Fruit fly (Drosophila melanogaster) whole organism, embryonic: ENCODE results near the gene cher.

Experiments used
- Ada2b ChIP-seq: fragments of 200-800 bp; sonication (Bioruptor generic); IDR thresholded peaks from 2 replicates; pipeline ENCODE4 v1.3.6; 2022; ENCODE audit warnings: missing biosample characterization, missing genetic modification characterization
- Atf6 ChIP-seq: fragments of 200-800 bp; sonication (Bioruptor generic); IDR thresholded peaks from 2 replicates; pipeline ENCODE4 v1.3.6; 2022; ENCODE audit warnings: missing biosample characterization, missing genetic modification characterization
- CG10979 ChIP-seq: fragments of 200-800 bp; sonication (Bioruptor generic); optimal IDR thresholded peaks from 2 replicates; lab custom pipeline; 2018; ENCODE audit warnings: missing biosample characterization, mild to moderate bottlenecking, missing genetic modification characterization, moderate library complexity
- CG11695 ChIP-seq: fragments of 200-800 bp; sonication (Bioruptor generic); IDR thresholded peaks from 3 replicates; pipeline ENCODE4 v1.3.6; 2022; ENCODE audit warnings: missing biosample characterization, missing genetic modification characterization
- CG12219 ChIP-seq: fragments of 200-800 bp; sonication (Bioruptor generic); optimal IDR thresholded peaks from 3 replicates; lab custom pipeline; 2018; ENCODE audit warnings: missing biosample characterization, mild to moderate bottlenecking, missing genetic modification characterization
- CG12236 ChIP-seq: fragments of 200-800 bp; sonication (Bioruptor generic); optimal IDR thresholded peaks from 2 replicates; lab custom pipeline; 2016; ENCODE audit warnings: missing biosample characterization, missing genetic modification characterization
- CG13296 ChIP-seq: fragments of 200-800 bp; sonication (Bioruptor generic); optimal IDR thresholded peaks from 3 replicates; lab custom pipeline; 2018; ENCODE audit warnings: missing biosample characterization, mild to moderate bottlenecking, missing genetic modification characterization
- CG14965 ChIP-seq: fragments of 200-800 bp; sonication (Bioruptor generic); optimal IDR thresholded peaks from 2 replicates; lab custom pipeline; 2016; ENCODE audit warnings: missing biosample characterization, missing genetic modification characterization, borderline replicate concordance
- CG15011 ChIP-seq: fragments of 200-800 bp; sonication (Bioruptor generic); optimal IDR thresholded peaks from 3 replicates; lab custom pipeline; 2018; ENCODE audit warnings: missing biosample characterization, mild to moderate bottlenecking, missing genetic modification characterization
- CG15073 ChIP-seq: fragments of 200-800 bp; sonication (Bioruptor generic); optimal IDR thresholded peaks from 2 replicates; lab custom pipeline; 2016; ENCODE audit warnings: missing biosample characterization, missing genetic modification characterization
- CG15514 ChIP-seq: fragments of 200-800 bp; sonication (Bioruptor generic); optimal IDR thresholded peaks from 3 replicates; lab custom pipeline; 2017; ENCODE audit warnings: missing biosample characterization, missing genetic modification characterization, mild to moderate bottlenecking, moderate library complexity, missing genetic modification reagents
- CG16815 ChIP-seq: fragments of 200-800 bp; sonication (Bioruptor generic); optimal IDR thresholded peaks from 3 replicates; lab custom pipeline; 2017; ENCODE audit warnings: missing biosample characterization, mild to moderate bottlenecking, missing genetic modification characterization
- CG17328 ChIP-seq: fragments of 200-800 bp; sonication (Bioruptor generic); IDR thresholded peaks from 2 replicates; pipeline ENCODE4 v1.3.6; 2022; ENCODE audit warnings: missing biosample characterization, missing genetic modification characterization
- CG2712 ChIP-seq: fragments of 200-800 bp; optimal IDR thresholded peaks from 3 replicates; lab custom pipeline; 2019; ENCODE audit warnings: missing biosample characterization, mild to moderate bottlenecking, missing genetic modification characterization, moderate library complexity
- CG31365 ChIP-seq: fragments of 200-800 bp; sonication (Bioruptor generic); optimal IDR thresholded peaks from 2 replicates; lab custom pipeline; 2018; ENCODE audit warnings: missing biosample characterization, mild to moderate bottlenecking, missing genetic modification characterization
- CG32767 ChIP-seq: fragments of 200-800 bp; sonication (Bioruptor generic); IDR thresholded peaks from 2 replicates; pipeline ENCODE4 v1.3.6; 2022; ENCODE audit warnings: missing biosample characterization, missing genetic modification characterization
- CG4404 ChIP-seq: fragments of 200-800 bp; sonication (Bioruptor generic); IDR thresholded peaks from 2 replicates; pipeline ENCODE4 v1.3.6; 2022; ENCODE audit warnings: missing biosample characterization, missing genetic modification characterization
- CG6254 ChIP-seq: fragments of 200-800 bp; sonication (Bioruptor generic); optimal IDR thresholded peaks from 3 replicates; lab custom pipeline; 2017; ENCODE audit warnings: mild to moderate bottlenecking, missing biosample characterization, missing genetic modification reagents, missing genetic modification characterization
- CG7839 ChIP-seq: fragments of 200-800 bp; sonication (Bioruptor generic); optimal IDR thresholded peaks from 3 replicates; lab custom pipeline; 2018; ENCODE audit warnings: missing biosample characterization, mild to moderate bottlenecking, missing genetic modification characterization, moderate library complexity
- CoRest ChIP-seq: fragments of 200-800 bp; sonication (Bioruptor generic); optimal IDR thresholded peaks from 3 replicates; lab custom pipeline; 2018; ENCODE audit warnings: missing biosample characterization, mild to moderate bottlenecking, missing genetic modification characterization, moderate library complexity
- Dip3 ChIP-seq: fragments of 200-800 bp; sonication (Bioruptor generic); optimal IDR thresholded peaks from 3 replicates; lab custom pipeline; 2016; ENCODE audit warnings: missing biosample characterization, missing genetic modification characterization
- HmgZ ChIP-seq: fragments of 200-800 bp; sonication (Bioruptor generic); optimal IDR thresholded peaks from 2 replicates; lab custom pipeline; 2018; ENCODE audit warnings: missing biosample characterization, mild to moderate bottlenecking, missing genetic modification characterization
- Kr ChIP-seq: fragments of 200-800 bp; sonication (Bioruptor generic); optimal IDR thresholded peaks from 2 replicates; lab custom pipeline; 2017; ENCODE audit warnings: missing biosample characterization, mild to moderate bottlenecking, missing genetic modification characterization
- Med ChIP-seq: fragments of 200-800 bp; sonication (Bioruptor generic); peaks from one replicate; lab custom pipeline; 2016; ENCODE audit warnings: missing biosample characterization, missing genetic modification characterization, mild to moderate bottlenecking, inconsistent platforms, moderate library complexity
- Sox102F ChIP-seq: fragments of 200-800 bp; sonication (Bioruptor generic); optimal IDR thresholded peaks from 2 replicates; lab custom pipeline; 2018; ENCODE audit warnings: missing biosample characterization, mild to moderate bottlenecking, missing genetic modification characterization, moderate library complexity
- Spps ChIP-seq: fragments of 200-800 bp; sonication (Bioruptor generic); optimal IDR thresholded peaks from 2 replicates; lab custom pipeline; 2018; ENCODE audit warnings: missing biosample characterization, mild to moderate bottlenecking, missing genetic modification characterization
- Vsx1 ChIP-seq: fragments of 200-800 bp; sonication (Bioruptor generic); optimal IDR thresholded peaks from 2 replicates; lab custom pipeline; 2017; ENCODE audit warnings: missing biosample characterization, mild to moderate bottlenecking, missing genetic modification characterization, missing genetic modification reagents
- bab2 ChIP-seq: fragments of 200-800 bp; sonication (Bioruptor generic); optimal IDR thresholded peaks from 2 replicates; lab custom pipeline; 2016; ENCODE audit warnings: missing biosample characterization, missing genetic modification characterization
- bowl ChIP-seq: fragments of 200-800 bp; sonication (Bioruptor generic); IDR thresholded peaks from 2 replicates; pipeline ENCODE4 v1.3.6; 2022; ENCODE audit warnings: missing biosample characterization, missing genetic modification characterization
- danr ChIP-seq: fragments of 200-800 bp; sonication (Bioruptor generic); IDR thresholded peaks from 2 replicates; pipeline ENCODE4 v1.3.6; 2022; ENCODE audit warnings: missing biosample characterization, missing genetic modification characterization
- dpn ChIP-seq, 2 experiments: fragments of 200-800 bp; sonication (Bioruptor generic); optimal IDR thresholded peaks; 3 replicates each; lab custom pipeline; 2016; ENCODE audit warnings: missing biosample characterization in 2 of 2, missing genetic modification characterization in 2 of 2
- ewg ChIP-seq: fragments of 200-800 bp; sonication (Bioruptor generic); optimal IDR thresholded peaks from 3 replicates; lab custom pipeline; 2017; ENCODE audit warnings: mild to moderate bottlenecking, missing biosample characterization, missing genetic modification reagents, missing genetic modification characterization
- fd64A ChIP-seq: fragments of 200-800 bp; sonication (Bioruptor generic); optimal IDR thresholded peaks from 3 replicates; lab custom pipeline; 2018; ENCODE audit warnings: missing biosample characterization, mild to moderate bottlenecking, missing genetic modification characterization
- fru ChIP-seq: fragments of >200 bp; optimal IDR thresholded peaks from 2 replicates; lab custom pipeline; 2017
- ftz-f1 ChIP-seq: fragments of 200-800 bp; sonication (Bioruptor generic); optimal IDR thresholded peaks from 2 replicates; lab custom pipeline; 2016; ENCODE audit warnings: missing biosample characterization, missing genetic modification characterization
- gfzf ChIP-seq: fragments of 200-800 bp; sonication (Bioruptor generic); optimal IDR thresholded peaks from 2 replicates; lab custom pipeline; 2016; ENCODE audit warnings: missing biosample characterization, mild to moderate bottlenecking, missing genetic modification characterization, moderate library complexity
- grn ChIP-seq: fragments of 200-800 bp; sonication (Bioruptor generic); optimal IDR thresholded peaks from 3 replicates; lab custom pipeline; 2017; ENCODE audit warnings: missing biosample characterization, missing genetic modification characterization
- gt ChIP-seq: fragments of 200-800 bp; sonication (Bioruptor generic); IDR thresholded peaks from 2 replicates; pipeline ENCODE4 v1.3.6; 2022; ENCODE audit warnings: missing biosample characterization, missing genetic modification characterization
- h ChIP-seq: fragments of >200 bp; optimal IDR thresholded peaks from 2 replicates; lab custom pipeline; 2017
- kah ChIP-seq: fragments of 200-800 bp; sonication (Bioruptor generic); optimal IDR thresholded peaks from 2 replicates; lab custom pipeline; 2018; ENCODE audit warnings: missing biosample characterization, mild to moderate bottlenecking, missing genetic modification characterization
- maf-S ChIP-seq: fragments of 200-800 bp; sonication (Bioruptor generic); optimal IDR thresholded peaks from 2 replicates; lab custom pipeline; 2016; ENCODE audit warnings: missing biosample characterization, missing genetic modification characterization
- mam ChIP-seq: fragments of 200-800 bp; sonication (Bioruptor generic); optimal IDR thresholded peaks from 3 replicates; lab custom pipeline; 2016; ENCODE audit warnings: missing biosample characterization, missing genetic modification characterization
- nau ChIP-seq: fragments of 200-800 bp; sonication (Bioruptor generic); optimal IDR thresholded peaks from 3 replicates; lab custom pipeline; 2017; ENCODE audit warnings: missing biosample characterization, mild to moderate bottlenecking, missing genetic modification characterization, missing genetic modification reagents
- otp ChIP-seq: fragments of 200-800 bp; sonication (Bioruptor generic); IDR thresholded peaks from 3 replicates; pipeline ENCODE4, ENCODE4 v1.3.6; 2022; ENCODE audit warnings: missing biosample characterization, missing genetic modification characterization
- seq ChIP-seq: fragments of 200-800 bp; sonication (Bioruptor generic); IDR thresholded peaks from 2 replicates; pipeline ENCODE4 v1.3.6; 2022; ENCODE audit warnings: missing biosample characterization, missing genetic modification characterization
- stwl ChIP-seq: fragments of 200-800 bp; sonication (Bioruptor generic); optimal IDR thresholded peaks from 3 replicates; lab custom pipeline; 2018; ENCODE audit warnings: missing biosample characterization, mild to moderate bottlenecking, missing genetic modification characterization, moderate library complexity
- trem ChIP-seq: fragments of 200-800 bp; optimal IDR thresholded peaks from 3 replicates; lab custom pipeline; 2019; ENCODE audit warnings: missing biosample characterization, mild to moderate bottlenecking, missing genetic modification characterization, moderate library complexity
- twi ChIP-seq: fragments of 200-800 bp; optimal IDR thresholded peaks from 2 replicates; lab custom pipeline; 2019; ENCODE audit warnings: missing biosample characterization, mild to moderate bottlenecking, missing genetic modification characterization, moderate library complexity
- vfl ChIP-seq: fragments of 200-800 bp; sonication (Bioruptor generic); optimal IDR thresholded peaks from 2 replicates; lab custom pipeline; 2016; ENCODE audit warnings: missing biosample characterization, missing genetic modification characterization
- z ChIP-seq: fragments of 200-800 bp; sonication (Bioruptor generic); IDR thresholded peaks from 3 replicates; pipeline ENCODE4 v1.3.6; 2022; ENCODE audit warnings: missing biosample characterization, missing genetic modification characterization
- zf30C ChIP-seq: fragments of 200-800 bp; sonication (Bioruptor generic); optimal IDR thresholded peaks from 3 replicates; lab custom pipeline; 2018; ENCODE audit warnings: missing biosample characterization, mild to moderate bottlenecking, missing genetic modification characterization
- zfh1 ChIP-seq: fragments of 200-800 bp; sonication (Bioruptor generic); IDR thresholded peaks from 3 replicates; pipeline ENCODE4 v1.3.6; 2022; ENCODE audit warnings: missing biosample characterization, missing genetic modification characterization

Gene cher

DNA sequence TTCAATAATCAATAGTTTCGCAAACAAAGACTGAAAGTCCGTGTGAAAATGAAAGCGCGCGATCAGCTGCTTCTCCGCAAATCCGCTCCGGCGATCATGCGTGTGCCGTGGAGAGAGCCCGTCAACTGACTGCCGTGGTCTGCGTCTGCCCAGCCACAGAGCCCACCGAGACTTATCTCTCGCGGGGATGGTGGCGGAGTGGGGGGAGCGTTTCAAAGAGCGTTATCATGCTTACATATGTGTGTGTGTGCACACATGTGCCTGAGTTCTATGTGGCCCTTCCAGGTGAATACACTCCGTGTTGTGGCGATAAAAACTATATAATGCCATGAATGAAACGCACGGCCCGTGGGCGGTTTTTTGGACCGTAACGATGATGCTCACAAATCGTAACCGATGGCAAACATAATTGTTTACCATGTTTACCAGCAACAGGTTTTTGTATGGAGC is 47.2 kb downstream of the cher start (continued):
- TF ChIP-seq gfzf (GFP tag; lab: Kevin White, UChicago) (no peak), Atf6 (no peak), CG11695 (GFP tag; lab: Robert Waterston, UW) (no peak), zfh1 (no peak), Med (GFP tag; lab: Kevin White, UChicago) (peak; percentile 88), Sox102F (GFP tag; lab: Kevin White, UChicago) (no peak), ftz-f1 (GFP tag; lab: Kevin White, UChicago) (peak; percentile 63), Ada2b (GFP tag; lab: Robert Waterston, UW) (no peak), CG12219 (GFP tag; lab: Kevin White, UChicago) (peak; percentile 11), CG14965 (GFP tag; lab: Kevin White, UChicago) (no peak), CG7839 (no peak), fru (lab: Kevin White, UChicago) (no peak), bab2 (no peak), Vsx1 (GFP tag; lab: Kevin White, UChicago) (no peak), CG10979 (tag; lab: Kevin White, UChicago) (no peak), CG15514 (GFP tag; lab: Kevin White, UChicago) (peak; percentile 22), CG12236 (no peak), gt (GFP tag; lab: Robert Waterston, UW) (no peak), CG16815 (no peak), z (GFP tag; lab: Robert Waterston, UW) (no peak), zf30C (GFP tag; lab: Kevin White, UChicago) (no peak), CG2712 (tag; lab: Kevin White, UChicago) (no peak), fd64A (no peak), grn (GFP tag; lab: Kevin White, UChicago) (peak; percentile 58), CG15073 (GFP tag; lab: Kevin White, UChicago) (no peak), nau (GFP tag; lab: Kevin White, UChicago) (no peak), CG6254 (no peak), kah (no peak), h (lab: Kevin White, UChicago) (no peak), Spps (tag; lab: Kevin White, UChicago) (no peak), vfl (GFP tag; lab: Kevin White, UChicago) (peak; percentile 6), mam (GFP tag; lab: Kevin White, UChicago) (no peak), HmgZ (tag; lab: Kevin White, UChicago) (peak; percentile 62), Dip3 (GFP tag; lab: Kevin White, UChicago) (no peak), CG31365 (tag; lab: Kevin White, UChicago) (no peak), CG15011 (GFP tag; lab: Kevin White, UChicago) (no peak), CoRest (no peak), bowl (GFP tag; lab: Robert Waterston, UW) (0 out of 2 replicates have a peak, but pooled peaks have one; percentile 31), maf-S (GFP tag; lab: Kevin White, UChicago) (no peak), CG32767 (GFP tag; lab: Robert Waterston, UW) (no peak), trem (tag; lab: Kevin White, UChicago) (no peak), dpn (GFP tag; optimal IDR thresholded peaks at IDR 0.05; lab: Kevin White, UChicago) (no peak), danr (GFP tag; lab: Robert Waterston, UW) (no peak), CG13296 (GFP tag; lab: Kevin White, UChicago) (no peak), seq (peak; percentile 29; the same call in 1 of the 2 replicates), CG17328 (GFP tag; lab: Robert Waterston, UW) (no peak), ewg (GFP tag; lab: Kevin White, UChicago) (no peak), Kr (GFP tag; lab: Kevin White, UChicago) (no peak), twi (tag; lab: Kevin White, UChicago) (peak; percentile 84), CG4404 (no peak), stwl (no peak), otp (no peak)
